Fruit fly (Drosophila melanogaster): ENCODE measurements around the gene kuk.
A peak's percentile ranks its signal among the peaks of the same experiment; 100 is the strongest.

kuk gene

DNA sequence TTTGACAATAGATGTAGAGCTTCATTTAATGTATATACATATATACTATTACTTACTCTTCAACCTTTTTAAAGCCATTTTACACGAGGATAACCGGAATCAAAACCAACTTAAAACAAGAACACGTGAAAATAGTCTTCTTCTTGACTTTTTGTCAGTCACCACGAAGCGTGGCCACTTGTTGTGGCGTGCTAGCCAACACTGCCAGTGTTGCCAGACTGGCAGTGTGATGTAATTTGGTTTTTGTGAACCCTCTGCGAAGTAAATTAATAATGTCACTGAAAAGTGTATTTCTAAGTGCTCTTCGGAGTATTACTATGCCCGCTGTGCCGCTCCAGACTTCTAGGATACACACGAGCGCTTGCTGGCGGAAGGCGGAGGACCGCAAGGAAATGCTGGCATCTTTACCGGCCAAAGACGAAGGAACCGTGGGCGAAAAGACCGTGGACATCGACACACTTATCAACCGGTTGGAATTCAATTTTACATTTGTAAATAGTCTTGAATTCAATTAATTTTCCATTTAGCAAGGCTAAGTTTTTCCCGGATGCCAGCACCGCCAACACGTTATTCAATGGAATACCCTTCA, 7.4 kb upstream of the kuk start, which contains the start of the genes Ns1 and mRpS11 (continued):
- TF ChIP-seq CG18476 (GFP tag; optimal IDR thresholded peaks at IDR 0.05) (no peak), crp (GFP tag; optimal IDR thresholded peaks at IDR 0.05) (peak in 1 of 2 experiments; percentile 40), lab (GFP tag; optimal IDR thresholded peaks at IDR 0.05) (no peak), Adf1 (GFP tag; IDR thresholded peaks at IDR 0.05) (no peak), amos (GFP tag; IDR thresholded peaks at IDR 0.05; ENCODE audit: partially characterized antibody) (peak; percentile 36; the same call in 1 of the 2 replicates), luna (GFP tag; optimal IDR thresholded peaks at IDR 0.05) (no peak), Atf6 (GFP tag; IDR thresholded peaks at IDR 0.05) (0 out of 2 replicates have a peak, but pooled peaks have one; percentile 7), klu (GFP tag; IDR thresholded peaks at IDR 0.05) (no peak), CG15269 (tag; optimal IDR thresholded peaks at IDR 0.05) (no peak), Mes4 (GFP tag; optimal IDR thresholded peaks at IDR 0.05) (peak; percentile 21), unc-4 (GFP tag; IDR thresholded peaks at IDR 0.05; ENCODE audit: partially characterized antibody) (no peak), CG10543 (GFP tag; optimal IDR thresholded peaks at IDR 0.05) (peak; percentile 32), chm (GFP tag; IDR thresholded peaks at IDR 0.05) (peak; percentile 50; the same call in 1 of the 2 replicates), HHEX (GFP tag; optimal IDR thresholded peaks at IDR 0.05) (no peak), CG1792 (GFP tag; optimal IDR thresholded peaks at IDR 0.05) (no peak), CG13296 (GFP tag; optimal IDR thresholded peaks at IDR 0.05) (peak; percentile 29), CG17385 (GFP tag; optimal IDR thresholded peaks at IDR 0.05) (peak; percentile 98), btn (GFP tag; optimal IDR thresholded peaks at IDR 0.05) (no peak), CG33213 (GFP tag; optimal IDR thresholded peaks at IDR 0.05) (peak; percentile 44), CG3407 (GFP tag; optimal IDR thresholded peaks at IDR 0.05) (no peak), disco-r (GFP tag; optimal IDR thresholded peaks at IDR 0.05) (peak; percentile 3), dmrt11E (tag; optimal IDR thresholded peaks at IDR 0.05) (no peak), Jarid2 (GFP tag; optimal IDR thresholded peaks at IDR 0.05) (no peak), MBD-R2 (GFP tag; IDR thresholded peaks at IDR 0.05) (peak; percentile 92), grn (GFP tag; optimal IDR thresholded peaks at IDR 0.05) (no peak), rib (GFP tag; IDR thresholded peaks at IDR 0.05) (no peak), stwl (tag; optimal IDR thresholded peaks at IDR 0.05) (peak; percentile 83), cg (GFP tag; optimal IDR thresholded peaks at IDR 0.05) (no peak), her (GFP tag; optimal IDR thresholded peaks at IDR 0.05) (peak; percentile 36), gro (GFP tag; optimal IDR thresholded peaks at IDR 0.05) (peak; percentile 29), CG32532 (GFP tag; IDR thresholded peaks at IDR 0.05) (peak; percentile 52), CG7987 (GFP tag; optimal IDR thresholded peaks at IDR 0.05) (peak; percentile 76), CG11398 (GFP tag; optimal IDR thresholded peaks at IDR 0.05) (peak; percentile 1), CG4820 (GFP tag; optimal IDR thresholded peaks at IDR 0.05) (peak; percentile 0), gfzf (GFP tag; optimal IDR thresholded peaks at IDR 0.05) (peak; percentile 20), repo (GFP tag; optimal IDR thresholded peaks at IDR 0.05) (no peak), gcm (GFP tag; optimal IDR thresholded peaks at IDR 0.05) (no peak), bigmax (GFP tag; optimal IDR thresholded peaks at IDR 0.05) (no peak), Deaf1 (tag; optimal IDR thresholded peaks at IDR 0.05) (no peak), Oaz (GFP tag; IDR thresholded peaks at IDR 0.05) (no peak), nau (GFP tag; optimal IDR thresholded peaks at IDR 0.05) (no peak), Hand (GFP tag; optimal IDR thresholded peaks at IDR 0.05) (no peak), hbn (GFP tag; IDR thresholded peaks at IDR 0.05; ENCODE audit: partially characterized antibody) (no peak), CG3726 (GFP tag; IDR thresholded peaks at IDR 0.05) (no peak), HmgD (GFP tag; optimal IDR thresholded peaks at IDR 0.05) (no peak), Ssrp (tag; optimal IDR thresholded peaks at IDR 0.05) (no peak), hth (optimal IDR thresholded peaks at IDR 0.05) (no peak), row (GFP tag; IDR thresholded peaks at IDR 0.05) (peak; percentile 36; the same call in 2 of the 3 replicates), Mrtf (GFP tag; IDR thresholded peaks at IDR 0.05) (no peak), nom (GFP tag; optimal IDR thresholded peaks at IDR 0.05) (peak; percentile 40)

Measured in whole organism, embryonic.